Worm (Caenorhabditis elegans) whole organism, L1 larva: ENCODE measurements around the gene lec-3.

Source experiments
- C04F5.9 ChIP-seq: sonication (generic microtip); optimal IDR thresholded peaks from 2 replicates; lab custom pipeline; 2016; ENCODE audit warnings: missing genetic modification characterization, missing compliant biosample characterization
- C16A3.4 ChIP-seq: fragments of 150-350 bp; optimal IDR thresholded peaks from 2 replicates; lab custom pipeline; 2014; ENCODE audit warnings: missing biosample characterization, missing genetic modification characterization
- C34B4.2 ChIP-seq: sonication (generic microtip); optimal IDR thresholded peaks from 2 replicates; lab custom pipeline; 2017; ENCODE audit warnings: mild to moderate bottlenecking, missing genetic modification characterization, missing compliant biosample characterization
- F16B12.6 ChIP-seq: fragments of 150-350 bp; optimal IDR thresholded peaks from 2 replicates; lab custom pipeline; 2014; ENCODE audit warnings: missing biosample characterization, missing genetic modification characterization
- alr-1 ChIP-seq: fragments of 200-800 bp; sonication (Bioruptor generic); optimal IDR thresholded peaks from 2 replicates; lab custom pipeline; 2018; ENCODE audit warnings: borderline replicate concordance, mild to moderate bottlenecking, missing genetic modification characterization, missing compliant biosample characterization
- ama-1 ChIP-seq: fragments of 150-350 bp; optimal IDR thresholded peaks from 2 replicates; lab custom pipeline; 2014
- ceh-82 ChIP-seq, 3 experiments: fragments of 150-350 bp in 1 of 3; sonication (generic microtip) in 2 of 3; optimal IDR thresholded peaks; 2 replicates each; lab custom pipeline; 2014 to 2017; ENCODE audit warnings: missing biosample characterization in 3 of 3, missing genetic modification characterization in 3 of 3
- ceh-88 ChIP-seq: fragments of 200-800 bp; sonication (Bioruptor generic); IDR thresholded peaks from 2 replicates; pipeline ENCODE4 v1.3.6; 2022; ENCODE audit warnings: missing genetic modification characterization, missing compliant biosample characterization
- ceh-90 ChIP-seq: sonication (generic microtip); optimal IDR thresholded peaks from 2 replicates; lab custom pipeline; 2016; ENCODE audit warnings: missing genetic modification characterization, missing compliant biosample characterization
- ces-1 ChIP-seq: fragments of 150-350 bp; optimal IDR thresholded peaks from 2 replicates; lab custom pipeline; 2014; ENCODE audit warnings: missing biosample characterization, missing genetic modification reagents, missing genetic modification characterization
- dpl-1 ChIP-seq, 3 experiments: fragments of 150-350 bp in 2 of 3; sonication (generic microtip) in 1 of 3; optimal IDR thresholded peaks; 2 replicates each; lab custom pipeline; 2014 to 2017; ENCODE audit warnings: missing biosample characterization in 3 of 3, missing genetic modification characterization in 3 of 3, missing genetic modification reagents in 3 of 3
- efl-3 ChIP-seq: fragments of 200-800 bp; sonication (Bioruptor generic); optimal IDR thresholded peaks from 2 replicates; lab custom pipeline; 2018; ENCODE audit warnings: mild to moderate bottlenecking, missing genetic modification characterization, missing compliant biosample characterization
- egl-13 ChIP-seq: sonication (generic microtip); optimal IDR thresholded peaks from 2 replicates; lab custom pipeline; 2016; ENCODE audit warnings: missing genotype, missing genetic modification reagents, missing genetic modification characterization, missing compliant biosample characterization
- egl-27 ChIP-seq, 2 experiments: fragments of 150-350 bp in 1 of 2; sonication (generic microtip); optimal IDR thresholded peaks; 3 replicates each; lab custom pipeline; 2017 to 2018; ENCODE audit warnings: missing biosample characterization in 2 of 2, missing genetic modification characterization in 2 of 2, missing genetic modification reagents in 2 of 2
- fkh-10 ChIP-seq: sonication (generic microtip); optimal IDR thresholded peaks from 2 replicates; lab custom pipeline; 2017; ENCODE audit warnings: missing biosample characterization, missing genetic modification reagents, missing genetic modification characterization
- fkh-4 ChIP-seq: sonication (generic microtip); optimal IDR thresholded peaks from 2 replicates; lab custom pipeline; 2016; ENCODE audit warnings: missing compliant biosample characterization, missing genetic modification characterization, borderline replicate concordance
- fos-1 ChIP-seq: fragments of 150-350 bp; optimal IDR thresholded peaks from 2 replicates; lab custom pipeline; 2014; ENCODE audit warnings: missing biosample characterization, missing genetic modification characterization
- hlh-17 ChIP-seq: fragments of 200-800 bp; sonication (Bioruptor generic); optimal IDR thresholded peaks from 2 replicates; lab custom pipeline; 2018; ENCODE audit warnings: missing genetic modification characterization, mild to moderate bottlenecking, missing compliant biosample characterization, moderate library complexity, borderline replicate concordance
- hpl-2 ChIP-seq: fragments of 150-350 bp; optimal IDR thresholded peaks from 2 replicates; lab custom pipeline; 2014; ENCODE audit warnings: missing biosample characterization, missing genetic modification reagents, missing genetic modification characterization
- irx-1 ChIP-seq: sonication (generic microtip); optimal IDR thresholded peaks from 2 replicates; lab custom pipeline; 2016; ENCODE audit warnings: missing genetic modification characterization, missing compliant biosample characterization
- isw-1 ChIP-seq: fragments of 200-800 bp; sonication (Bioruptor generic); IDR thresholded peaks from 2 replicates; pipeline ENCODE4 v1.3.6; 2022; ENCODE audit warnings: missing genetic modification characterization, missing compliant biosample characterization
- jun-1 ChIP-seq: fragments of 150-350 bp; optimal IDR thresholded peaks from 2 replicates; lab custom pipeline; 2014; ENCODE audit warnings: missing biosample characterization, missing genetic modification reagents, missing genetic modification characterization
- lin-13 ChIP-seq: fragments of 150-350 bp; optimal IDR thresholded peaks from 2 replicates; lab custom pipeline; 2014; ENCODE audit warnings: missing biosample characterization, missing genetic modification reagents, missing genetic modification characterization
- lin-15B ChIP-seq: fragments of 150-350 bp; sonication (generic microtip); optimal IDR thresholded peaks from 3 replicates; lab custom pipeline; 2014; ENCODE audit warnings: missing biosample characterization, missing genetic modification characterization
- lin-35 ChIP-seq, 2 experiments: fragments of 150-350 bp; optimal IDR thresholded peaks; 2 replicates each; lab custom pipeline; 2014; ENCODE audit warnings: missing biosample characterization in 2 of 2, missing genetic modification characterization in 2 of 2, missing genetic modification reagents in 2 of 2
- lir-3 ChIP-seq: sonication (generic microtip); optimal IDR thresholded peaks from 2 replicates; lab custom pipeline; 2016; ENCODE audit warnings: mild to moderate bottlenecking, missing genetic modification characterization, moderate library complexity, missing compliant biosample characterization; ENCODE audit not compliant: poor library complexity
- lsy-2 ChIP-seq, 2 experiments: fragments of 150-350 bp; optimal IDR thresholded peaks; 2 replicates each; lab custom pipeline; 2014; ENCODE audit warnings: missing biosample characterization in 2 of 2, missing genetic modification characterization in 2 of 2
- mab-9 ChIP-seq: fragments of 200-800 bp; sonication (Bioruptor generic); IDR thresholded peaks from 2 replicates; pipeline ENCODE4 v1.3.6; 2022; ENCODE audit warnings: missing genetic modification reagents, missing genetic modification characterization, missing compliant biosample characterization
- mdl-1 ChIP-seq, 2 experiments: fragments of 150-350 bp; optimal IDR thresholded peaks; 2 replicates each; lab custom pipeline; 2014 to 2017; ENCODE audit warnings: missing biosample characterization in 2 of 2, missing genetic modification characterization in 2 of 2, inconsistent platforms in 1 of 2
- nhr-11 ChIP-seq: fragments of 150-350 bp; optimal IDR thresholded peaks from 2 replicates; lab custom pipeline; 2014; ENCODE audit warnings: missing biosample characterization, missing genetic modification characterization
- nhr-19 ChIP-seq: fragments of 200-800 bp; sonication (Bioruptor generic); conservative IDR thresholded peaks from 2 replicates; pipeline ENCODE4 v1.3.6; 2022; ENCODE audit warnings: missing genetic modification characterization, missing compliant biosample characterization
- nhr-20 ChIP-seq: sonication (generic microtip); optimal IDR thresholded peaks from 2 replicates; lab custom pipeline; 2016; ENCODE audit warnings: mild to moderate bottlenecking, missing genetic modification characterization, missing compliant biosample characterization
- nhr-28 ChIP-seq: fragments of 150-350 bp; optimal IDR thresholded peaks from 2 replicates; lab custom pipeline; 2014; ENCODE audit warnings: missing biosample characterization, missing genetic modification characterization
- nhr-71 ChIP-seq: sonication (generic microtip); optimal IDR thresholded peaks from 2 replicates; lab custom pipeline; 2016; ENCODE audit warnings: mild to moderate bottlenecking, missing genetic modification characterization, moderate library complexity, missing compliant biosample characterization
- nhr-76 ChIP-seq: sonication (generic microtip); optimal IDR thresholded peaks from 2 replicates; lab custom pipeline; 2017; ENCODE audit warnings: missing biosample characterization, missing genetic modification characterization
- nhr-85 ChIP-seq: sonication (generic microtip); peaks from one replicate; lab custom pipeline; 2016; ENCODE audit warnings: missing genetic modification characterization, inconsistent platforms, missing compliant biosample characterization
- nhr-90 ChIP-seq: sonication (generic microtip); optimal IDR thresholded peaks from 2 replicates; lab custom pipeline; 2016; ENCODE audit warnings: mild to moderate bottlenecking, missing genetic modification characterization, missing compliant biosample characterization; ENCODE audit not compliant: poor library complexity
- pax-3 ChIP-seq: fragments of 200-800 bp; sonication (Bioruptor generic); optimal IDR thresholded peaks from 2 replicates; lab custom pipeline; 2018; ENCODE audit warnings: mild to moderate bottlenecking, missing genetic modification characterization, moderate library complexity, missing compliant biosample characterization
- skn-1 ChIP-seq: fragments of 150-350 bp; optimal IDR thresholded peaks from 2 replicates; lab custom pipeline; 2014; ENCODE audit warnings: missing biosample characterization, missing genetic modification characterization
- snpc-4 ChIP-seq: fragments of 150-350 bp; optimal IDR thresholded peaks from 2 replicates; lab custom pipeline; 2014; ENCODE audit warnings: missing biosample characterization, missing genetic modification characterization
- snu-23 ChIP-seq: sonication (generic microtip); optimal IDR thresholded peaks from 2 replicates; lab custom pipeline; 2016; ENCODE audit warnings: missing genetic modification characterization, missing compliant biosample characterization
- sup-37 ChIP-seq: fragments of 200-800 bp; sonication (Bioruptor generic); optimal IDR thresholded peaks from 2 replicates; lab custom pipeline; 2018; ENCODE audit warnings: mild to moderate bottlenecking, missing genetic modification characterization, missing compliant biosample characterization
- tbx-2 ChIP-seq: sonication (generic microtip); optimal IDR thresholded peaks from 2 replicates; lab custom pipeline; 2016; ENCODE audit warnings: missing genetic modification characterization, missing compliant biosample characterization
- tlp-1 ChIP-seq: fragments of 150-350 bp; optimal IDR thresholded peaks from 2 replicates; lab custom pipeline; 2014; ENCODE audit warnings: missing biosample characterization, missing genetic modification characterization
- unc-130 ChIP-seq: fragments of 150-350 bp; optimal IDR thresholded peaks from 2 replicates; lab custom pipeline; 2017; ENCODE audit warnings: missing biosample characterization, missing genetic modification characterization, inconsistent platforms
- unc-62 ChIP-seq: fragments of 150-350 bp; optimal IDR thresholded peaks from 2 replicates; lab custom pipeline; 2014; ENCODE audit warnings: missing biosample characterization, missing genetic modification reagents, missing genetic modification characterization
- unc-86 ChIP-seq: sonication (generic microtip); optimal IDR thresholded peaks from 2 replicates; lab custom pipeline; 2016; ENCODE audit warnings: missing genetic modification characterization, missing compliant biosample characterization
- unc-98 ChIP-seq: fragments of 200-800 bp; sonication (Bioruptor generic); IDR thresholded peaks from 2 replicates; pipeline ENCODE4 v1.3.6; 2022; ENCODE audit warnings: missing genetic modification characterization, missing compliant biosample characterization
- vab-15 ChIP-seq: sonication (generic microtip); optimal IDR thresholded peaks from 2 replicates; lab custom pipeline; 2017; ENCODE audit warnings: missing genotype, mild to moderate bottlenecking, missing genetic modification characterization, missing compliant biosample characterization
- xbp-1 ChIP-seq: sonication (generic microtip); optimal IDR thresholded peaks from 2 replicates; lab custom pipeline; 2016; ENCODE audit warnings: missing genetic modification characterization, missing compliant biosample characterization
- zag-1 ChIP-seq: fragments of 150-350 bp; optimal IDR thresholded peaks from 2 replicates; lab custom pipeline; 2014; ENCODE audit warnings: missing biosample characterization, missing genetic modification characterization
- ztf-4 ChIP-seq: fragments of 150-350 bp; optimal IDR thresholded peaks from 2 replicates; lab custom pipeline; 2014; ENCODE audit warnings: missing biosample characterization, missing genetic modification characterization

Gene lec-3

DNA sequence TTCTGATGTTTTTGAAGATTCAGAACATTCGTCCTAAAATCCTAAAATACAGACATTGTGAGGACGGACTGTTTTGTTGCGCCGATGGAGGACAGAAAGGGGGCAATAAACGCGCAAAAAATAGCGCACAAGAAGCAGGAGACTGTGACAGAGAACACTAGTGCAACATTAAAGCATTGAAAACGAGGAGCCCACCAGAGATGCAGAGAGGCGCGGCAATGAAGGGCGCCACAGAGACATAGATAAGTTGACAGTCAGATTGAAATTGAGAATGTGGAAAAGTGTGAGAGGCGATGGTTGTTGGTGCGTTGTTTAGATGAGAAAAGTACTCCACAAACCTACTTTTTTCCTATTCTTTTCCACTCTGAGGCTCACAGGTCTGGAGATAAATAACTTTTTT, 15.9 kb upstream of the lec-3 start, which contains the start of gene aakg-5 (continued):
- TF ChIP-seq snu-23, result peak; percentile 92
- no peak for TF ChIP-seq hlh-17 (GFP tag; lab: Kevin White, UChicago)
- TF ChIP-seq dpl-1 (GFP tag; optimal IDR thresholded peaks at IDR 0.05; lab: Kevin White, UChicago), result peak; percentile 59 to 66 (median 62)
- TF ChIP-seq ceh-82 (tag; optimal IDR thresholded peaks at IDR 0.05; lab: Kevin White, UChicago), result peak; percentile 59 to 74 (median 72)
- TF ChIP-seq pax-3 (tag; lab: Kevin White, UChicago), result peak; percentile 21
- TF ChIP-seq unc-62 (GFP tag; lab: Kevin White, UChicago), result no peak
- peak; percentile 37; the same call in 1 of the 2 replicates for TF ChIP-seq ceh-88
- peak; percentile 54 for TF ChIP-seq unc-130
- no peak for TF ChIP-seq egl-13 (tag; lab: Kevin White, UChicago)
- peak; percentile 66 for TF ChIP-seq irx-1 (tag; lab: Kevin White, UChicago)
- TF ChIP-seq snpc-4 (tag; lab: Kevin White, UChicago), result peak; percentile 41
- TF ChIP-seq nhr-90 (tag; lab: Kevin White, UChicago), result peak; percentile 85
- TF ChIP-seq ceh-90 (tag; lab: Kevin White, UChicago), result no peak
- peak; percentile 67 for TF ChIP-seq fos-1 (tag; lab: Kevin White, UChicago)
- peak; percentile 17 for TF ChIP-seq ama-1 (lab: Kevin White, UChicago)
- TF ChIP-seq efl-3, result no peak
- peak; percentile 92 for TF ChIP-seq tbx-2 (tag; lab: Kevin White, UChicago)
- peak; percentile 99 for TF ChIP-seq nhr-85 (tag; lab: Kevin White, UChicago)
- peak; percentile 37 for TF ChIP-seq fkh-10
- TF ChIP-seq F16B12.6 (tag; lab: Kevin White, UChicago), result peak; percentile 28
- no peak for TF ChIP-seq C34B4.2 (tag; lab: Kevin White, UChicago)
- peak; percentile 28 to 72 for TF ChIP-seq egl-27 (tag; optimal IDR thresholded peaks at IDR 0.05; lab: Kevin White, UChicago)
- peak; percentile 72 to 88 for TF ChIP-seq lin-35 (GFP tag; optimal IDR thresholded peaks at IDR 0.05; lab: Kevin White, UChicago)
- 0 out of 2 replicates have a peak, but pooled peaks have one; percentile 28 for TF ChIP-seq isw-1 (GFP tag; lab: Robert Waterston, UW)
- peak; percentile 56 for TF ChIP-seq C16A3.4 (tag; lab: Kevin White, UChicago)
- TF ChIP-seq hpl-2, result no peak
- TF ChIP-seq vab-15, result no peak
- peak; percentile 63 for TF ChIP-seq ztf-4
- peak; percentile 77 for TF ChIP-seq unc-86 (tag; lab: Kevin White, UChicago)
- peak; percentile 90 for TF ChIP-seq skn-1 (tag; lab: Kevin White, UChicago)
- peak; percentile 94 for TF ChIP-seq nhr-20
- peak; percentile 88 for TF ChIP-seq lin-13 (GFP tag; lab: Kevin White, UChicago)
- TF ChIP-seq sup-37 (GFP tag; lab: Kevin White, UChicago), result no peak
- no peak for TF ChIP-seq ces-1
- peak; percentile 79 for TF ChIP-seq nhr-11 (tag; lab: Kevin White, UChicago)
- TF ChIP-seq alr-1 (tag; lab: Kevin White, UChicago), result no peak
- TF ChIP-seq nhr-19 (GFP tag; lab: Robert Waterston, UW), result peak; percentile 82
- peak; percentile 72 for TF ChIP-seq jun-1 (tag; lab: Kevin White, UChicago)
- TF ChIP-seq tlp-1 (tag; lab: Kevin White, UChicago), result no peak
- TF ChIP-seq nhr-76, result no peak
- TF ChIP-seq mdl-1 (tag; optimal IDR thresholded peaks at IDR 0.05; lab: Kevin White, UChicago), result peak in 1 of 2 experiments; percentile 87
- TF ChIP-seq nhr-71 (tag; lab: Kevin White, UChicago), result peak; percentile 96
- TF ChIP-seq C04F5.9 (tag; lab: Kevin White, UChicago), result peak; percentile 56
- no peak for TF ChIP-seq fkh-4 (tag; lab: Kevin White, UChicago)
- no peak for TF ChIP-seq zag-1 (tag; lab: Kevin White, UChicago)
- no peak for TF ChIP-seq lin-15B (tag; lab: Kevin White, UChicago)
- TF ChIP-seq nhr-28 (tag; lab: Kevin White, UChicago), result no peak
- no peak for TF ChIP-seq unc-98 (GFP tag; lab: Robert Waterston, UW)
- 0 out of 2 replicates have a peak, but pooled peaks have one; percentile 57 for TF ChIP-seq mab-9 (GFP tag; lab: Robert Waterston, UW)
- peak; percentile 51 for TF ChIP-seq lir-3 (tag; lab: Kevin White, UChicago)
- TF ChIP-seq xbp-1, result peak; percentile 79
- peak; percentile 78 to 89 for TF ChIP-seq lsy-2 (tag; optimal IDR thresholded peaks at IDR 0.05; lab: Kevin White, UChicago)
